Worm (Caenorhabditis elegans): Measurements from ENCODE around the gene Y50D4C.6.

ce11 chrV:945144-945543, 4.5 kb downstream of the Y50D4C.6 start, which contains the start of gene Y50D4C.3:
- no peak for TF ChIP-seq nhr-237 (tag; optimal IDR thresholded peaks at IDR 0.05)
- TF ChIP-seq lsy-2 (tag; optimal IDR thresholded peaks at IDR 0.05), result no peak
- no peak for TF ChIP-seq snpc-4 (tag; optimal IDR thresholded peaks at IDR 0.05)
- TF ChIP-seq ztf-11 (tag; optimal IDR thresholded peaks at IDR 0.05), result no peak
- TF ChIP-seq sma-3 (GFP tag; optimal IDR thresholded peaks at IDR 0.05), result no peak
- TF ChIP-seq unc-62 (GFP tag; optimal IDR thresholded peaks at IDR 0.05), result no peak
- TF ChIP-seq lin-13 (GFP tag; optimal IDR thresholded peaks at IDR 0.05), result no peak
- TF ChIP-seq nhr-77 (tag; optimal IDR thresholded peaks at IDR 0.05), result no peak

Measured in whole organism, L2 larva.